Worm (Caenorhabditis elegans) whole organism, late embryonic: Measurements from ENCODE around the gene K03H1.13.

Source experiments
- C08G9.2 ChIP-seq: sonication (generic microtip); optimal IDR thresholded peaks from 2 replicates; lab custom pipeline; 2016; ENCODE audit warnings: mild to moderate bottlenecking, missing genetic modification characterization, moderate library complexity, missing compliant biosample characterization
- K02D7.2 ChIP-seq: sonication (generic microtip); optimal IDR thresholded peaks from 2 replicates; lab custom pipeline; 2017; ENCODE audit warnings: mild to moderate bottlenecking, missing genetic modification characterization, missing compliant biosample characterization
- ahr-1 ChIP-seq: sonication (generic microtip); optimal IDR thresholded peaks from 2 replicates; lab custom pipeline; 2016; ENCODE audit warnings: missing genetic modification characterization, missing compliant biosample characterization
- ceh-14 ChIP-seq: sonication (generic microtip); optimal IDR thresholded peaks from 2 replicates; lab custom pipeline; 2016; ENCODE audit warnings: missing genotype, missing genetic modification characterization, missing compliant biosample characterization
- ceh-18 ChIP-seq: sonication (generic microtip); optimal IDR thresholded peaks from 2 replicates; lab custom pipeline; 2016; ENCODE audit warnings: missing genetic modification characterization, missing compliant biosample characterization
- ceh-19 ChIP-seq: fragments of 200-800 bp; sonication (Bioruptor generic); optimal IDR thresholded peaks from 2 replicates; lab custom pipeline; 2018; ENCODE audit warnings: mild to moderate bottlenecking, missing genetic modification characterization, missing compliant biosample characterization
- ceh-2 ChIP-seq: sonication (generic microtip); optimal IDR thresholded peaks from 2 replicates; lab custom pipeline; 2016; ENCODE audit warnings: missing genotype, missing genetic modification characterization, missing compliant biosample characterization
- ceh-22 ChIP-seq: sonication (generic microtip); optimal IDR thresholded peaks from 2 replicates; lab custom pipeline; 2017; ENCODE audit warnings: missing biosample characterization, missing genetic modification characterization
- ceh-24 ChIP-seq: sonication (generic microtip); optimal IDR thresholded peaks from 2 replicates; lab custom pipeline; 2016; ENCODE audit warnings: mild to moderate bottlenecking, missing genetic modification characterization, missing compliant biosample characterization
- ceh-31 ChIP-seq: sonication (generic microtip); optimal IDR thresholded peaks from 2 replicates; lab custom pipeline; 2016; ENCODE audit warnings: missing genetic modification characterization, missing compliant biosample characterization
- ceh-45 ChIP-seq: fragments of 200-800 bp; sonication (Bioruptor generic); IDR thresholded peaks from 2 replicates; pipeline ENCODE4 v1.3.6; 2022; ENCODE audit warnings: missing genetic modification reagents, missing genetic modification characterization, missing compliant biosample characterization
- ceh-48 ChIP-seq: sonication (generic microtip); optimal IDR thresholded peaks from 2 replicates; lab custom pipeline; 2016; ENCODE audit warnings: missing genetic modification characterization, inconsistent platforms, missing compliant biosample characterization
- ceh-6 ChIP-seq: fragments of 200-800 bp; sonication (Bioruptor generic); optimal IDR thresholded peaks from 2 replicates; lab custom pipeline; 2018; ENCODE audit warnings: mild to moderate bottlenecking, missing genetic modification characterization, missing compliant biosample characterization
- dmd-4 ChIP-seq: sonication (generic microtip); optimal IDR thresholded peaks from 2 replicates; lab custom pipeline; 2016; ENCODE audit warnings: borderline replicate concordance, missing genetic modification characterization, missing compliant biosample characterization
- elt-4 ChIP-seq: sonication (generic microtip); optimal IDR thresholded peaks from 2 replicates; lab custom pipeline; 2016; ENCODE audit warnings: missing genetic modification characterization, missing compliant biosample characterization
- ets-4 ChIP-seq: sonication (generic microtip); optimal IDR thresholded peaks from 2 replicates; lab custom pipeline; 2016; ENCODE audit warnings: missing genetic modification characterization, missing compliant biosample characterization
- fax-1 ChIP-seq: sonication (generic microtip); optimal IDR thresholded peaks from 2 replicates; lab custom pipeline; 2016; ENCODE audit warnings: missing genotype, missing genetic modification characterization, missing compliant biosample characterization
- fkh-10 ChIP-seq: fragments of 150-350 bp; optimal IDR thresholded peaks from 2 replicates; lab custom pipeline; 2014; ENCODE audit warnings: missing biosample characterization, missing genetic modification reagents, missing genetic modification characterization
- hlh-13 ChIP-seq: fragments of 200-800 bp; sonication (Bioruptor generic); optimal IDR thresholded peaks from 2 replicates; lab custom pipeline; 2018; ENCODE audit warnings: mild to moderate bottlenecking, missing genetic modification characterization, missing compliant biosample characterization
- hlh-15 ChIP-seq: sonication (generic microtip); optimal IDR thresholded peaks from 2 replicates; lab custom pipeline; 2016; ENCODE audit warnings: missing genetic modification characterization, missing compliant biosample characterization
- hlh-30 ChIP-seq: sonication (generic microtip); optimal IDR thresholded peaks from 2 replicates; lab custom pipeline; 2017; ENCODE audit warnings: antibody characterized with exemption, missing genetic modification characterization, missing compliant biosample characterization; ENCODE audit not compliant: insufficient read depth
- madf-2 ChIP-seq: sonication (generic microtip); optimal IDR thresholded peaks from 2 replicates; lab custom pipeline; 2017; ENCODE audit warnings: missing genetic modification characterization, missing compliant biosample characterization
- mec-3 ChIP-seq: sonication (generic microtip); optimal IDR thresholded peaks from 2 replicates; lab custom pipeline; 2016; ENCODE audit warnings: borderline replicate concordance, missing genetic modification characterization, missing compliant biosample characterization
- nfya-1 ChIP-seq: sonication (generic microtip); optimal IDR thresholded peaks from 2 replicates; lab custom pipeline; 2017; ENCODE audit warnings: missing genetic modification characterization, mild to moderate bottlenecking, missing compliant biosample characterization, antibody characterized with exemption, moderate library complexity
- nhr-11 ChIP-seq: fragments of 150-350 bp; optimal IDR thresholded peaks from 2 replicates; lab custom pipeline; 2014; ENCODE audit warnings: missing biosample characterization, missing genetic modification characterization
- nhr-232 ChIP-seq: sonication (generic microtip); optimal IDR thresholded peaks from 2 replicates; lab custom pipeline; 2016; ENCODE audit warnings: missing genetic modification characterization, missing compliant biosample characterization
- pag-3 ChIP-seq: sonication (generic microtip); optimal IDR thresholded peaks from 2 replicates; lab custom pipeline; 2016; ENCODE audit warnings: missing compliant biosample characterization, missing genetic modification characterization, borderline replicate concordance
- pat-9 ChIP-seq: fragments of 200-800 bp; sonication (Bioruptor generic); optimal IDR thresholded peaks from 2 replicates; lab custom pipeline; 2018; ENCODE audit warnings: mild to moderate bottlenecking, missing genetic modification characterization, moderate library complexity, missing compliant biosample characterization
- pax-1 ChIP-seq: fragments of 150-350 bp; optimal IDR thresholded peaks from 2 replicates; lab custom pipeline; 2014; ENCODE audit warnings: missing biosample characterization, missing genetic modification characterization
- pha-4 ChIP-seq: fragments of 150-350 bp; optimal IDR thresholded peaks from 2 replicates; lab custom pipeline; 2018; ENCODE audit warnings: missing biosample characterization, missing genetic modification reagents, missing genetic modification characterization
- pqm-1 ChIP-seq: sonication (generic microtip); optimal IDR thresholded peaks from 2 replicates; lab custom pipeline; 2016; ENCODE audit warnings: missing genetic modification characterization, missing compliant biosample characterization
- pros-1 ChIP-seq: fragments of 150-350 bp; optimal IDR thresholded peaks from 2 replicates; lab custom pipeline; 2014; ENCODE audit warnings: missing biosample characterization, missing genetic modification reagents, missing genetic modification characterization
- ref-2 ChIP-seq: sonication (generic microtip); optimal IDR thresholded peaks from 2 replicates; lab custom pipeline; 2016; ENCODE audit warnings: missing genetic modification characterization, missing compliant biosample characterization
- sdc-2 ChIP-seq: sonication (generic microtip); optimal IDR thresholded peaks from 2 replicates; lab custom pipeline; 2016; ENCODE audit warnings: missing genotype, missing genetic modification characterization, missing compliant biosample characterization
- sox-4 ChIP-seq: sonication (generic microtip); optimal IDR thresholded peaks from 2 replicates; lab custom pipeline; 2017; ENCODE audit warnings: mild to moderate bottlenecking, missing genetic modification characterization, inconsistent platforms, missing compliant biosample characterization
- syd-9 ChIP-seq: sonication (generic microtip); optimal IDR thresholded peaks from 2 replicates; lab custom pipeline; 2016; ENCODE audit warnings: mild to moderate bottlenecking, missing genetic modification characterization, moderate library complexity, missing compliant biosample characterization
- tbx-2 ChIP-seq: sonication (generic microtip); optimal IDR thresholded peaks from 2 replicates; lab custom pipeline; 2016; ENCODE audit warnings: missing genetic modification characterization, missing compliant biosample characterization
- ttx-3 ChIP-seq: sonication (generic microtip); optimal IDR thresholded peaks from 2 replicates; lab custom pipeline; 2016; ENCODE audit warnings: missing genetic modification reagents, missing genetic modification characterization, missing compliant biosample characterization
- unc-3 ChIP-seq, 2 experiments: fragments of 200-800 bp in 1 of 2; sonication (Bioruptor generic) in 1 of 2; sonication (generic microtip) in 1 of 2; conservative IDR thresholded peaks in 1 of 2; optimal IDR thresholded peaks in 1 of 2; 2 replicates each; pipeline versions ENCODE4 v1.3.6 to Lab custom; 2016 to 2022; ENCODE audit warnings: missing compliant biosample characterization in 2 of 2, missing genetic modification characterization in 2 of 2, missing genetic modification reagents in 1 of 2
- unc-42 ChIP-seq: sonication (generic microtip); optimal IDR thresholded peaks from 2 replicates; lab custom pipeline; 2016; ENCODE audit warnings: missing genotype, missing genetic modification characterization, missing compliant biosample characterization
- unc-55 ChIP-seq: sonication (generic microtip); optimal IDR thresholded peaks from 2 replicates; lab custom pipeline; 2017; ENCODE audit warnings: missing biosample characterization, missing genetic modification reagents, missing genetic modification characterization
- unc-86 ChIP-seq: sonication (generic microtip); optimal IDR thresholded peaks from 2 replicates; lab custom pipeline; 2016; ENCODE audit warnings: missing genetic modification characterization, missing compliant biosample characterization
- zip-5 ChIP-seq: sonication (generic microtip); optimal IDR thresholded peaks from 2 replicates; lab custom pipeline; 2016; ENCODE audit warnings: missing genetic modification characterization, missing compliant biosample characterization

K03H1.13 gene

DNA sequence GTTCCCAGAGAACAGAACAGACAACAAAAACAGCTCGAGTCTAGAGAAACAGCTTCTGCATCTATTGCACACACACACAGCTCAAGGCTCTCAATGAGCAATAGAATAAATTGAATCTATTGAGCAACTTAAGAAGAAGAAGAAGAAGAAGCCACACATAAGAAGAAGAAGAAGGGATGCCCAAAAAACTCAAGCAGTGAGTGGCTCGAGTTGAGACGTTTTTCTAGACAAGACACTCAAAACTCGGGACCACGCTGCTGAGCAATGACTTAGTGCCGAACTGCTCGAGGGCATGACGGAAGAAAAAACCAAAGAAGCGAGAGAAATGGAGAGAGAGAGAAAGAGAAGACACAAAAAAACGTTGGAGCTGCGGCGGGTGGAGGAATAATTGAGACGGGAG is 44.8 kb downstream of the K03H1.13 start:
- TF ChIP-seq C08G9.2 (tag; lab: Kevin White, UChicago) (peak; percentile 10), unc-86 (tag; lab: Kevin White, UChicago) (no peak), sox-4 (tag; lab: Kevin White, UChicago) (no peak), hlh-15 (tag; lab: Kevin White, UChicago) (no peak), hlh-30 (tag; lab: Kevin White, UChicago) (no peak), pqm-1 (tag; lab: Kevin White, UChicago) (no peak), zip-5 (tag; lab: Kevin White, UChicago) (no peak), ceh-45 (GFP tag; lab: Robert Waterston, UW) (no peak), hlh-13 (GFP tag; lab: Kevin White, UChicago) (no peak), unc-3 (GFP tag; conservative IDR thresholded peaks at IDR 0.05; lab: Robert Waterston, UW) (no peak), unc-3 (tag; optimal IDR thresholded peaks at IDR 0.05; lab: Kevin White, UChicago) (no peak), madf-2 (tag; lab: Kevin White, UChicago) (no peak), nhr-11 (tag; lab: Kevin White, UChicago) (no peak), K02D7.2 (tag; lab: Kevin White, UChicago) (no peak), ceh-18 (tag; lab: Kevin White, UChicago) (peak; percentile 23), tbx-2 (tag; lab: Kevin White, UChicago) (no peak), ceh-48 (no peak), pag-3 (no peak), unc-42 (tag; lab: Kevin White, UChicago) (peak; percentile 85), pat-9 (tag; lab: Kevin White, UChicago) (no peak), unc-55 (no peak), ceh-31 (tag; lab: Kevin White, UChicago) (no peak)
- TF ChIP-seq, all 69 proteins: peak for 3

ce11 chrIII:9903694-9904292 is 46.4 kb downstream of the K03H1.13 start:
- TF ChIP-seq ceh-22 (tag; lab: Kevin White, UChicago) (no peak), ceh-14 (tag; lab: Kevin White, UChicago) (no peak), nhr-11 (tag; lab: Kevin White, UChicago) (no peak), C08G9.2 (tag; lab: Kevin White, UChicago) (no peak), pax-1 (tag; lab: Kevin White, UChicago) (no peak), mec-3 (no peak), elt-4 (tag; lab: Kevin White, UChicago) (no peak), nhr-232 (no peak), sdc-2 (no peak), pqm-1 (tag; lab: Kevin White, UChicago) (no peak), ttx-3 (no peak), pha-4 (tag; lab: Kevin White, UChicago) (no peak), ceh-24 (tag; lab: Kevin White, UChicago) (no peak), ref-2 (no peak), fkh-10 (no peak)
- TF ChIP-seq, all 69 proteins: peak for 0

DNA sequence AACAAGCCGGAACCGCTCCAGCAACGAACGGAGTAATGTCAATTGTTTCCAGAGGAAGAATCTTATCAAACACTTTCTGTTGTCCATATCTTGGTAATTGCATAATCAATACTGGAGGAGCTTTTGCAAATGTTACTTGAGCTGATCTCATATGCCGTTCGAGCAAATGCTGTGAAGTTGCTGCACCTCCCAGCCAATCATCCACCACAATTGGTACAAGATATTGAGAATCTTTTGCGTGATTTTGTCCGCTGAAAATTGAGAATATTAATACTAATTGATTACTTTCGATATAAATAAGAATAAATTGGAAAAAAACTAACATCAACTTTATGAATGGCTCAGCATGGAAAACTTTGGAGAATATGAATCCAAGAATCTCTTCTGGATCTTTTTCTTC is 50.4 kb downstream of the K03H1.13 start:
- TF ChIP-seq tbx-2 (tag; lab: Kevin White, UChicago): no peak
- no peak for TF ChIP-seq hlh-13 (GFP tag; lab: Kevin White, UChicago)
- no peak for TF ChIP-seq ets-4 (tag; lab: Kevin White, UChicago)
- TF ChIP-seq syd-9 (tag; lab: Kevin White, UChicago): no peak
- no peak for TF ChIP-seq hlh-30 (tag; lab: Kevin White, UChicago)
- TF ChIP-seq ceh-6 (GFP tag; lab: Kevin White, UChicago): no peak
- TF ChIP-seq nfya-1 (tag; lab: Kevin White, UChicago): no peak
- no peak for TF ChIP-seq ahr-1
- TF ChIP-seq fax-1 (tag; lab: Kevin White, UChicago): no peak
- TF ChIP-seq fkh-10: no peak
- no peak for TF ChIP-seq ceh-19 (GFP tag; lab: Kevin White, UChicago)
- TF ChIP-seq K02D7.2 (tag; lab: Kevin White, UChicago): no peak
- TF ChIP-seq dmd-4 (tag; lab: Kevin White, UChicago): no peak
- TF ChIP-seq ceh-14 (tag; lab: Kevin White, UChicago): no peak
- no peak for TF ChIP-seq ceh-2 (tag; lab: Kevin White, UChicago)
- TF ChIP-seq ceh-22 (tag; lab: Kevin White, UChicago): no peak
- no peak for TF ChIP-seq pros-1 (tag; lab: Kevin White, UChicago)
- no peak for TF ChIP-seq pax-1 (tag; lab: Kevin White, UChicago)
